Worm (Caenorhabditis elegans): ENCODE data around the gene K08E3.2.

ce11 chrIII:13748312-13748711 lies at the start of gene K08E3.2:
- TF ChIP-seq lsy-2 (tag; optimal IDR thresholded peaks at IDR 0.05): no peak
- no peak for TF ChIP-seq nhr-11 (tag; optimal IDR thresholded peaks at IDR 0.05)
